Worm (Caenorhabditis elegans) whole organism, L2 larva: Measurements from ENCODE around the gene cka-2.

Experiments used
- C34F6.9 ChIP-seq: fragments of 150-350 bp; optimal IDR thresholded peaks from 2 replicates; lab custom pipeline; 2014; ENCODE audit warnings: missing biosample characterization, missing genetic modification characterization
- ama-1 ChIP-seq: fragments of 150-350 bp; optimal IDR thresholded peaks from 2 replicates; lab custom pipeline; 2018; ENCODE audit warnings: inconsistent platforms
- ceh-16 ChIP-seq: fragments of 150-350 bp; optimal IDR thresholded peaks from 2 replicates; lab custom pipeline; 2014; ENCODE audit warnings: missing biosample characterization, missing genetic modification characterization
- elt-3 ChIP-seq: sonication (generic microtip); optimal IDR thresholded peaks from 2 replicates; lab custom pipeline; 2017; ENCODE audit warnings: missing biosample characterization, missing genetic modification characterization
- lsy-2 ChIP-seq, 2 experiments: fragments of 150-350 bp in 1 of 2; sonication (generic microtip) in 1 of 2; optimal IDR thresholded peaks; 2 replicates each; lab custom pipeline; 2014 to 2017; ENCODE audit warnings: missing biosample characterization in 2 of 2, missing genetic modification characterization in 2 of 2
- nhr-11 ChIP-seq: fragments of 150-350 bp; optimal IDR thresholded peaks from 2 replicates; lab custom pipeline; 2014; ENCODE audit warnings: missing biosample characterization, missing genetic modification characterization
- nhr-12 ChIP-seq: fragments of 150-350 bp; optimal IDR thresholded peaks from 2 replicates; lab custom pipeline; 2014; ENCODE audit warnings: missing biosample characterization, missing genetic modification characterization
- unc-39 ChIP-seq: fragments of 150-350 bp; optimal IDR thresholded peaks from 2 replicates; lab custom pipeline; 2014; ENCODE audit warnings: missing biosample characterization, missing genetic modification characterization
- unc-55 ChIP-seq: fragments of 150-350 bp; sonication (generic microtip); optimal IDR thresholded peaks from 3 replicates; lab custom pipeline; 2014; ENCODE audit warnings: missing biosample characterization, missing genetic modification reagents, missing genetic modification characterization
- unc-62 ChIP-seq: fragments of 150-350 bp; optimal IDR thresholded peaks from 2 replicates; lab custom pipeline; 2014; ENCODE audit warnings: missing biosample characterization, missing genetic modification reagents, missing genetic modification characterization

DNA sequence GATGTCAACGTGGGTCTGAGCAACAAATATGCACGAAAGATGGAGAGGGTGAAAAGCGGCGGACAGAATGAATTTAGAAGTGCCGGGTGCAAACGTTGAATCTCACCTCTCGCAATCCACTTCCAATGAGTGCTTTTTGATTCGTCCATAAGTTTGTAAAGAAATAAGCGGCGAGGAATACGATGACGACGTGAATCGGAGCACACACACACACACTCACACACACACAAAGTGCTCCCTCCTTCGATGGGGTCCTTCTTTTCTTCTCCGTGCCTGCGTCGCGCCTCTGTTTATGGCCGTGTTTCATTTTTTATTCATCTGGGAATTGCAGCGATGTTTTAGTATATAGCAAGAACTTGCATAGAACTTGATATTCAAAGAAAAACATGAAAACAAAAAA is 11.5 kb downstream of the cka-2 start, which contains the start of gene paf-2:
- TF ChIP-seq ama-1 (lab: Kevin White, UChicago) (no peak), nhr-12 (no peak), unc-39 (no peak), elt-3 (tag; lab: Kevin White, UChicago) (no peak), ceh-16 (no peak), nhr-11 (no peak), lsy-2 (tag; optimal IDR thresholded peaks at IDR 0.05; lab: Kevin White, UChicago) (no peak), unc-62 (GFP tag; lab: Kevin White, UChicago) (no peak), unc-55 (GFP tag; lab: Kevin White, UChicago) (peak; percentile 25), C34F6.9 (no peak)
